Worm (Caenorhabditis elegans): ENCODE results near the gene R105.5.

- no peak for TF ChIP-seq ces-1 (GFP tag; optimal IDR thresholded peaks at IDR 0.05)
- TF ChIP-seq snpc-4 (tag; optimal IDR thresholded peaks at IDR 0.05): no peak
- no peak for TF ChIP-seq sptf-1 (tag; optimal IDR thresholded peaks at IDR 0.05)
- no peak for TF ChIP-seq lin-13 (tag; optimal IDR thresholded peaks at IDR 0.05)
- no peak for TF ChIP-seq nhr-237 (tag; optimal IDR thresholded peaks at IDR 0.05)
- no peak for TF ChIP-seq M03D4.4 (tag; optimal IDR thresholded peaks at IDR 0.05)
- TF ChIP-seq nhr-28 (tag; optimal IDR thresholded peaks at IDR 0.05): no peak
- no peak for TF ChIP-seq unc-62 (GFP tag; optimal IDR thresholded peaks at IDR 0.05)
- TF ChIP-seq zip-8 (tag; optimal IDR thresholded peaks at IDR 0.05): no peak
- TF ChIP-seq hlh-1 (tag; optimal IDR thresholded peaks at IDR 0.05): no peak
- TF ChIP-seq ztf-11 (tag; optimal IDR thresholded peaks at IDR 0.05): no peak
- no peak for TF ChIP-seq unc-120 (tag; optimal IDR thresholded peaks at IDR 0.05; ENCODE audit: poor library complexity, severe bottlenecking)
Measured at ce11 chrIV:4674322-4674721, 38.2 kb downstream of the R105.5 start.
